Fruit fly (Drosophila melanogaster): Measurements from ENCODE around the gene epsilonCOP.

Gene epsilonCOP

dm6 chr2L:6536044-6536581 is 47.2 kb downstream of the epsilonCOP start (continued):
- TF ChIP-seq unc-4 (GFP tag; IDR thresholded peaks at IDR 0.05; ENCODE audit: partially characterized antibody) (peak; percentile 39; the same call in 1 of the 2 replicates), Atf-2 (GFP tag; optimal IDR thresholded peaks at IDR 0.05) (no peak), bbx (GFP tag; IDR thresholded peaks at IDR 0.05; ENCODE audit: partially characterized antibody) (peak; percentile 74), CG7271 (tag; optimal IDR thresholded peaks at IDR 0.05) (no peak), lov (optimal IDR thresholded peaks at IDR 0.05) (no peak), lov (GFP tag; IDR thresholded peaks at IDR 0.05) (0 out of 3 replicates have a peak, but pooled peaks have one; percentile 34), YL-1 (GFP tag; optimal IDR thresholded peaks at IDR 0.05) (no peak), cg (GFP tag; optimal IDR thresholded peaks at IDR 0.05) (peak; percentile 26), Aef1 (GFP tag; IDR thresholded peaks at IDR 0.05) (no peak), pzg (GFP tag; optimal IDR thresholded peaks at IDR 0.05) (no peak), CG13894 (tag; optimal IDR thresholded peaks at IDR 0.05) (no peak), HLHmδ (GFP tag; optimal IDR thresholded peaks at IDR 0.05) (no peak), pum (GFP tag; optimal IDR thresholded peaks at IDR 0.05) (no peak), Trl (optimal IDR thresholded peaks at IDR 0.05) (peak in 1 of 2 experiments; percentile 9), Trl (GFP tag; optimal IDR thresholded peaks at IDR 0.05) (no peak), pho (GFP tag; optimal IDR thresholded peaks at IDR 0.05) (no peak), NfI (GFP tag; optimal IDR thresholded peaks at IDR 0.05) (no peak), CG16813 (GFP tag; IDR thresholded peaks at IDR 0.05; ENCODE audit: partially characterized antibody) (peak; percentile 14; the same call in 1 of the 3 replicates), ash1 (GFP tag; optimal IDR thresholded peaks at IDR 0.05) (peak; percentile 8), z (GFP tag; IDR thresholded peaks at IDR 0.05) (peak; percentile 100), CG12071 (GFP tag; optimal IDR thresholded peaks at IDR 0.05) (no peak), psq (GFP tag; optimal IDR thresholded peaks at IDR 0.05) (no peak), Myb (GFP tag; optimal IDR thresholded peaks at IDR 0.05) (no peak), Max (GFP tag; optimal IDR thresholded peaks at IDR 0.05) (no peak), CG6791 (GFP tag; IDR thresholded peaks at IDR 0.05; ENCODE audit: partially characterized antibody) (peak; percentile 44; the same call in 1 of the 3 replicates), CG13287 (GFP tag; IDR thresholded peaks at IDR 0.05; ENCODE audit: partially characterized antibody) (peak; percentile 57), BtbVII (GFP tag; optimal IDR thresholded peaks at IDR 0.05) (no peak), ham (GFP tag; IDR thresholded peaks at IDR 0.05) (no peak), sug (tag; optimal IDR thresholded peaks at IDR 0.05) (no peak), MESR4 (GFP tag; optimal IDR thresholded peaks at IDR 0.05) (no peak), ap (GFP tag; IDR thresholded peaks at IDR 0.05) (no peak), Awh (GFP tag; IDR thresholded peaks at IDR 0.05) (no peak), CG17568 (GFP tag; optimal IDR thresholded peaks at IDR 0.05) (peak; percentile 25), CG7745 (tag; optimal IDR thresholded peaks at IDR 0.05) (no peak), Ssrp (tag; optimal IDR thresholded peaks at IDR 0.05) (no peak), CG8924 (tag; optimal IDR thresholded peaks at IDR 0.05) (no peak), CG12391 (tag; optimal IDR thresholded peaks at IDR 0.05) (no peak), CG3847 (GFP tag; IDR thresholded peaks at IDR 0.05) (no peak), CG10565 (GFP tag; optimal IDR thresholded peaks at IDR 0.05) (no peak), rib (GFP tag; IDR thresholded peaks at IDR 0.05) (no peak), CG18599 (GFP tag; optimal IDR thresholded peaks at IDR 0.05) (no peak), Dek (tag; optimal IDR thresholded peaks at IDR 0.05) (no peak), seq (GFP tag; IDR thresholded peaks at IDR 0.05) (peak; percentile 55; the same call in 1 of the 2 replicates), Med (GFP tag) (peak; percentile 72)

Data from whole organism, embryonic.